Fruit fly (Drosophila melanogaster): ENCODE data around the gene Axs.
A peak's percentile ranks its signal among the peaks of the same experiment; 100 is the strongest.

Gene Axs

dm6 chrX:16670691-16671481 is 12.8 kb downstream of the Axs start (continued):
- TF ChIP-seq Fer2 (tag; optimal IDR thresholded peaks at IDR 0.05), result no peak
- peak; percentile 5 for TF ChIP-seq CG8924 (tag; optimal IDR thresholded peaks at IDR 0.05)
- no peak for TF ChIP-seq stwl (tag; optimal IDR thresholded peaks at IDR 0.05)
- no peak for TF ChIP-seq pzg (GFP tag; optimal IDR thresholded peaks at IDR 0.05)
- no peak for TF ChIP-seq rib (GFP tag; IDR thresholded peaks at IDR 0.05)
- peak; percentile 28 for TF ChIP-seq Fer3 (tag; optimal IDR thresholded peaks at IDR 0.05)
- TF ChIP-seq ems (GFP tag; optimal IDR thresholded peaks at IDR 0.05), result no peak
- TF ChIP-seq bsh (GFP tag; optimal IDR thresholded peaks at IDR 0.05), result peak in 1 of 2 experiments; percentile 20
- no peak for TF ChIP-seq Pdp1 (GFP tag; optimal IDR thresholded peaks at IDR 0.05)
- TF ChIP-seq gcm (GFP tag; optimal IDR thresholded peaks at IDR 0.05), result no peak
- 0 out of 2 replicates have a peak, but pooled peaks have one; percentile 40 for TF ChIP-seq bbx (GFP tag; IDR thresholded peaks at IDR 0.05; ENCODE audit: partially characterized antibody)
- TF ChIP-seq CG32532 (GFP tag; IDR thresholded peaks at IDR 0.05), result peak; percentile 37; the same call in 1 of the 2 replicates
- no peak for TF ChIP-seq CG12299 (tag; optimal IDR thresholded peaks at IDR 0.05)
- no peak for TF ChIP-seq CG11560 (tag; IDR thresholded peaks at IDR 0.05)
- TF ChIP-seq Hmr (GFP tag; optimal IDR thresholded peaks at IDR 0.05), result peak; percentile 21
- peak; percentile 89 for TF ChIP-seq grau (tag; optimal IDR thresholded peaks at IDR 0.05)
- TF ChIP-seq CG18011 (GFP tag; optimal IDR thresholded peaks at IDR 0.05), result no peak
- TF ChIP-seq CG10147 (GFP tag; optimal IDR thresholded peaks at IDR 0.05), result no peak
- TF ChIP-seq CoRest (tag; optimal IDR thresholded peaks at IDR 0.05), result peak; percentile 25
- no peak for TF ChIP-seq Nf-YA (GFP tag; IDR thresholded peaks at IDR 0.05)
- TF ChIP-seq dmrt11E (tag; optimal IDR thresholded peaks at IDR 0.05), result no peak
- no peak for TF ChIP-seq B-H1 (GFP tag; IDR thresholded peaks at IDR 0.05)
- no peak for TF ChIP-seq bcd (GFP tag; optimal IDR thresholded peaks at IDR 0.05)
- TF ChIP-seq CG12769 (tag; optimal IDR thresholded peaks at IDR 0.05), result peak; percentile 65
- no peak for TF ChIP-seq jumu (GFP tag; optimal IDR thresholded peaks at IDR 0.05)
- TF ChIP-seq Scr (GFP tag; IDR thresholded peaks at IDR 0.05; ENCODE audit: partially characterized antibody), result no peak
- TF ChIP-seq sisA (GFP tag; IDR thresholded peaks at IDR 0.05), result no peak; the same call in 1 of the 2 replicates
- TF ChIP-seq CG13123 (GFP tag; optimal IDR thresholded peaks at IDR 0.05), result no peak
- TF ChIP-seq H2.0 (GFP tag; IDR thresholded peaks at IDR 0.05), result no peak
- no peak for TF ChIP-seq pan (optimal IDR thresholded peaks at IDR 0.05)
- peak in 1 of 2 experiments; percentile 39 for TF ChIP-seq pan (GFP tag; optimal IDR thresholded peaks at IDR 0.05 in 1 of 2, IDR thresholded peaks at IDR 0.05 in 1 of 2)
- TF ChIP-seq CG4328 (GFP tag; optimal IDR thresholded peaks at IDR 0.05), result no peak
- TF ChIP-seq dysf (GFP tag; IDR thresholded peaks at IDR 0.05), result 0 out of 3 replicates have a peak, but pooled peaks have one; percentile 36
- no peak for TF ChIP-seq Max (GFP tag; optimal IDR thresholded peaks at IDR 0.05)
- no peak for TF ChIP-seq CG17328 (GFP tag; IDR thresholded peaks at IDR 0.05)
- no peak for TF ChIP-seq CG10654 (GFP tag; optimal IDR thresholded peaks at IDR 0.05)
- TF ChIP-seq sens-2 (GFP tag; IDR thresholded peaks at IDR 0.05), result no peak
- TF ChIP-seq chinmo (GFP tag; IDR thresholded peaks at IDR 0.05; ENCODE audit: partially characterized antibody), result 0 out of 4 replicates have a peak, but pooled peaks have one; percentile 45
- no peak for TF ChIP-seq Dref (GFP tag; IDR thresholded peaks at IDR 0.05)
- TF ChIP-seq Nf-YB (GFP tag; optimal IDR thresholded peaks at IDR 0.05), result no peak
- TF ChIP-seq CG7839 (tag; optimal IDR thresholded peaks at IDR 0.05), result peak; percentile 48
- no peak for TF ChIP-seq Usf (GFP tag; optimal IDR thresholded peaks at IDR 0.05)
- no peak for TF ChIP-seq gsb-n (tag; optimal IDR thresholded peaks at IDR 0.05)
- no peak for TF ChIP-seq CG6272 (GFP tag; IDR thresholded peaks at IDR 0.05)
- TF ChIP-seq cad (GFP tag; optimal IDR thresholded peaks at IDR 0.05), result no peak
- TF ChIP-seq BtbVII (GFP tag; optimal IDR thresholded peaks at IDR 0.05), result no peak
- no peak for TF ChIP-seq NC2α (GFP tag; optimal IDR thresholded peaks at IDR 0.05)
- TF ChIP-seq CG2889 (GFP tag; IDR thresholded peaks at IDR 0.05), result 0 out of 3 replicates have a peak, but pooled peaks have one; percentile 36
- no peak for TF ChIP-seq CG1602 (GFP tag; optimal IDR thresholded peaks at IDR 0.05)

Measured in whole organism, embryonic.